Fruit fly (Drosophila melanogaster): Measurements from ENCODE around the gene CG34250.

The CG34250 gene

DNA sequence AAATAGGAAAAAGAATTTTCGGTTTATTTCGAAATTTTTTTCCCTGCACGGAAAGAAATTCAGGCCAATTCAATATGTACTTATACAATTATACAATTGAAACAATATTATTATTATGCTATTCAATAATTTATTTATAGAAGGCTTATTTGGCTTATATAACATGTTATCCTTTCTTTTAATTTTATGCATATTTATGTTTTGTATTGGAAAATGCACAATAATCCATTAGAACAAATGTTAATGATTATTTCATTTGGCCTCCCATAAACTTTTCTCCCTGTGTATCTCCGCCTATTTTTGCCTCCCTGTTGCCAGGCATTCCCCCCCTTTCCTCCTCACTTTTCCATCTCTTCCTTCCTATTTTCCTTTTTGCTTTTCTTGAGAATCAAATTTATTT, 28.1 kb upstream of the CG34250 start (continued):
- TF ChIP-seq CG6254 (GFP tag; optimal IDR thresholded peaks at IDR 0.05) (no peak), CG8924 (tag; optimal IDR thresholded peaks at IDR 0.05) (peak; percentile 36), cwo (GFP tag; optimal IDR thresholded peaks at IDR 0.05) (peak; percentile 43), org-1 (GFP tag; optimal IDR thresholded peaks at IDR 0.05) (peak; percentile 18), tap (tag; optimal IDR thresholded peaks at IDR 0.05) (peak; percentile 20), CG12391 (tag; optimal IDR thresholded peaks at IDR 0.05) (peak; percentile 34), CG12659 (GFP tag; optimal IDR thresholded peaks at IDR 0.05) (peak; percentile 30), CG10543 (GFP tag; optimal IDR thresholded peaks at IDR 0.05) (peak; percentile 8), odd (GFP tag; optimal IDR thresholded peaks at IDR 0.05) (peak; percentile 10), Meics (GFP tag; optimal IDR thresholded peaks at IDR 0.05) (peak; percentile 47), caup (GFP tag; optimal IDR thresholded peaks at IDR 0.05; ENCODE audit: severe bottlenecking) (peak; percentile 3), CG17829 (tag; optimal IDR thresholded peaks at IDR 0.05) (peak; percentile 17), Ptx1 (GFP tag; IDR thresholded peaks at IDR 0.05) (peak; percentile 47; the same call in 1 of the 2 replicates), hkb (optimal IDR thresholded peaks at IDR 0.05) (no peak), hkb (GFP tag; IDR thresholded peaks at IDR 0.05) (peak; percentile 26; the same call in 1 of the 2 replicates), CG3838 (GFP tag; optimal IDR thresholded peaks at IDR 0.05) (no peak), Nf-YC (tag; optimal IDR thresholded peaks at IDR 0.05) (peak; percentile 6), bcd (GFP tag; optimal IDR thresholded peaks at IDR 0.05) (peak; percentile 36), ab (GFP tag; optimal IDR thresholded peaks at IDR 0.05) (no peak), CG2712 (tag; optimal IDR thresholded peaks at IDR 0.05) (peak; percentile 44), CG7839 (tag; optimal IDR thresholded peaks at IDR 0.05) (peak; percentile 58), CG11504 (tag; optimal IDR thresholded peaks at IDR 0.05) (peak; percentile 55), row (GFP tag; IDR thresholded peaks at IDR 0.05) (peak; percentile 72), CG7556 (GFP tag; optimal IDR thresholded peaks at IDR 0.05) (peak; percentile 78), Asciz (GFP tag; optimal IDR thresholded peaks at IDR 0.05) (no peak), CG30403 (GFP tag; optimal IDR thresholded peaks at IDR 0.05) (peak; percentile 44), CG3281 (GFP tag; optimal IDR thresholded peaks at IDR 0.05) (peak; percentile 45), CG2120 (GFP tag; optimal IDR thresholded peaks at IDR 0.05) (peak; percentile 38), vvl (GFP tag; IDR thresholded peaks at IDR 0.05) (peak; percentile 33; the same call in 1 of the 2 replicates), CG18599 (GFP tag; optimal IDR thresholded peaks at IDR 0.05) (peak; percentile 77), esg (GFP tag; conservative IDR thresholded peaks at IDR 0.05) (0 out of 2 replicates have a peak, but pooled peaks have one; percentile 7), grau (tag; optimal IDR thresholded peaks at IDR 0.05) (peak; percentile 53), CG13296 (GFP tag; optimal IDR thresholded peaks at IDR 0.05) (peak; percentile 25), Oli (tag; optimal IDR thresholded peaks at IDR 0.05) (peak; percentile 16), CG8944 (GFP tag; optimal IDR thresholded peaks at IDR 0.05) (no peak), CG2678 (tag; optimal IDR thresholded peaks at IDR 0.05) (peak; percentile 71), prd (optimal IDR thresholded peaks at IDR 0.05) (no peak), prd (GFP tag; IDR thresholded peaks at IDR 0.05) (0 out of 3 replicates have a peak, but pooled peaks have one; percentile 36), HHEX (GFP tag; optimal IDR thresholded peaks at IDR 0.05) (peak; percentile 14), tx (GFP tag; optimal IDR thresholded peaks at IDR 0.05) (no peak), HLH3B (GFP tag; IDR thresholded peaks at IDR 0.05) (0 out of 2 replicates have a peak, but pooled peaks have one; percentile 19), dmrt99B (tag; optimal IDR thresholded peaks at IDR 0.05) (peak; percentile 49), sug (tag; optimal IDR thresholded peaks at IDR 0.05) (peak; percentile 33), nmo (GFP tag; optimal IDR thresholded peaks at IDR 0.05) (peak; percentile 19), phol (tag; optimal IDR thresholded peaks at IDR 0.05) (peak; percentile 17), CG17385 (GFP tag; optimal IDR thresholded peaks at IDR 0.05) (peak; percentile 19), CG7357 (GFP tag; IDR thresholded peaks at IDR 0.05) (no peak), seq (GFP tag; IDR thresholded peaks at IDR 0.05) (0 out of 2 replicates have a peak, but pooled peaks have one; percentile 13), CG15011 (GFP tag; optimal IDR thresholded peaks at IDR 0.05) (peak; percentile 9)
